Fruit fly (Drosophila melanogaster) whole organism: ENCODE results near the gene CG12017.

Source experiments
- CG8478 ChIP-seq: fragments of >200 bp; optimal IDR thresholded peaks from 2 replicates; lab custom pipeline; 2018; ENCODE audit warnings: inconsistent platforms
- pan ChIP-seq: fragments of >200 bp; optimal IDR thresholded peaks from 2 replicates; lab custom pipeline; 2017
- psq ChIP-seq: fragments of >200 bp; optimal IDR thresholded peaks from 2 replicates; lab custom pipeline; 2017

DNA sequence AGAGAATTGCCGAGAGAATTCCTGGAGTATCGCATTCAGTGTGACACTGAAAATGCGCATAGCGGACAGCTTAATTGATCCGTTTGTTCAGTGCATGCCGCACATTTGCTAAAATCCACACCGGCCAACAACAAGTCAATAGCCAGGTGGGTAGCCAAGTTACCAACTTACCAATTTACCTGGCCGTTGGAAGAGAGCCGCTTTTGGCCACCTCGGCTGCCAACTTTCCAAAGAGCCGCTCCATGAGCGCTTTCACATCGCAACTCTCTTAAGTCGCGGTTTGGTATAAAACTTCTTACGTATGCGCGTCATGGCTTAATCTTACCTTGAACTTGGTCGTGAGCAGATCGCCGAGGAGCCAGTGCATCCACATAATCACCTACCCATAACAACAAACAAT lies at the start of gene CG12017:
- no peak for TF ChIP-seq psq (lab: Kevin White, UChicago)
- TF ChIP-seq pan = no peak
- TF ChIP-seq CG8478 (lab: Kevin White, UChicago) = no peak
